Worm (Caenorhabditis elegans) whole organism, midembryonic: Measurements from ENCODE around the gene Y46D2A.2.
"Not testable (repeated sequence)": the region's sequence is repeated elsewhere in the genome, so short reads cannot be mapped to it uniquely, and the experiment has no call there.

Source experiments
- T22C8.4 ChIP-seq: fragments of 200-800 bp; sonication (Bioruptor generic); IDR thresholded peaks from 2 replicates; pipeline ENCODE4 v1.3.6; 2022; ENCODE audit warnings: missing genetic modification characterization, missing compliant biosample characterization
- cog-1 ChIP-seq: sonication (generic microtip); optimal IDR thresholded peaks from 2 replicates; lab custom pipeline; 2016; ENCODE audit warnings: missing genetic modification characterization, missing compliant biosample characterization
- flt-1 ChIP-seq: fragments of 200-800 bp; sonication (Bioruptor generic); IDR thresholded peaks from 2 replicates; pipeline ENCODE4 v1.3.6; 2022; ENCODE audit warnings: missing genetic modification characterization, missing compliant biosample characterization
- klf-2 ChIP-seq: fragments of 200-800 bp; sonication (Bioruptor generic); conservative IDR thresholded peaks from 2 replicates; pipeline ENCODE4 v1.3.6; 2022; ENCODE audit warnings: missing genetic modification reagents, missing genetic modification characterization, missing compliant biosample characterization
- med-1 ChIP-seq: sonication (generic microtip); optimal IDR thresholded peaks from 2 replicates; lab custom pipeline; 2017; ENCODE audit warnings: missing genetic modification characterization, mild to moderate bottlenecking, missing compliant biosample characterization, antibody characterized with exemption, missing genetic modification reagents; ENCODE audit not compliant: insufficient read depth
- ref-1 ChIP-seq: fragments of 200-800 bp; sonication (Bioruptor generic); conservative IDR thresholded peaks from 2 replicates; pipeline ENCODE4 v1.3.6; 2022; ENCODE audit warnings: missing genetic modification reagents, missing genetic modification characterization, missing compliant biosample characterization
- tab-1 ChIP-seq: fragments of 200-800 bp; sonication (Bioruptor generic); IDR thresholded peaks from 2 replicates; pipeline ENCODE4 v1.3.6; 2022; ENCODE audit warnings: missing genetic modification characterization, missing compliant biosample characterization
- ztf-29 ChIP-seq: fragments of 200-800 bp; sonication (Bioruptor generic); IDR thresholded peaks from 2 replicates; pipeline ENCODE4 v1.3.6; 2022; ENCODE audit warnings: missing genetic modification reagents, missing genetic modification characterization, missing compliant biosample characterization

DNA sequence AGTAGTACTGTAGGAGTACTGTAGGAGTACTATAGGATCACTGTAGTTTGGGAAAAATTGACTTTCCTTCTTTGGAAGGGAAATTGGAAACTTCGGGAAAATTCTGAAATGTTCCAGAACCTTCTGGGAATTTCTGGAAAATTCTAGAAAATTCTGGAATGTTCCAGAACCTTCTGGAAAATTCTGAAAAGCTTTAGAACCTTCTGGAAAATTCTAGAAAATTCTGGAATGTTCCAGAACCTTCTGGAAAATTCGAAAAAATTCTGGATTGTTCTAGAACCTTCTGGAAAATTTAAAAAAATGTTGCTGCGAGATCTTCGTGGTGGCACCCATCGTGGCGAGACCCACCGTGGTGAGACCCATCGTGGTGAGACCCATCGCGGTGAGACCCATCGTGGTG lies 42.5 kb upstream of the Y46D2A.2 start:
- TF ChIP-seq flt-1 (GFP tag; lab: Robert Waterston, UW) = peak; percentile 11; the same call in 1 of the 2 replicates
- not testable (repeated sequence) for TF ChIP-seq klf-2; T22C8.4; ref-1 (GFP tag; lab: Robert Waterston, UW); cog-1 (tag; lab: Kevin White, UChicago); tab-1 (GFP tag; lab: Robert Waterston, UW); med-1 (GFP tag; lab: Kevin White, UChicago); ztf-29 (GFP tag; lab: Robert Waterston, UW)
